Fruit fly (Drosophila melanogaster) whole organism, wandering third instar larva: ENCODE data around the gene CG2218.

ENCODE experiments used
- Abd-B ChIP-seq: fragments of >200 bp; optimal IDR thresholded peaks from 2 replicates; lab custom pipeline; 2017; ENCODE audit warnings: missing biosample characterization, missing genetic modification characterization
- CG32264 ChIP-seq: fragments of 200-800 bp; sonication (Bioruptor generic); optimal IDR thresholded peaks from 2 replicates; lab custom pipeline; 2016; ENCODE audit warnings: missing biosample characterization, missing genetic modification characterization
- CG9705 ChIP-seq: fragments of 200-800 bp; sonication (Bioruptor generic); optimal IDR thresholded peaks from 2 replicates; lab custom pipeline; 2018; ENCODE audit warnings: missing biosample characterization, mild to moderate bottlenecking, missing genetic modification characterization
- CrebA ChIP-seq: fragments of 200-800 bp; sonication (Bioruptor generic); optimal IDR thresholded peaks from 2 replicates; lab custom pipeline; 2016; ENCODE audit warnings: missing biosample characterization, mild to moderate bottlenecking, missing genetic modification characterization, borderline replicate concordance
- Dfd ChIP-seq: fragments of >200 bp; optimal IDR thresholded peaks from 2 replicates; lab custom pipeline; 2017; ENCODE audit warnings: missing biosample characterization, missing genetic modification characterization
- GATAd ChIP-seq: sonication (Bioruptor generic); optimal IDR thresholded peaks from 2 replicates; lab custom pipeline; 2016; ENCODE audit warnings: missing biosample characterization, missing genetic modification characterization
- HLH106 ChIP-seq: fragments of 200-800 bp; optimal IDR thresholded peaks from 3 replicates; lab custom pipeline; 2019; ENCODE audit warnings: missing biosample characterization, mild to moderate bottlenecking, missing genetic modification characterization, moderate library complexity
- Hr78 ChIP-seq: fragments of >200 bp; optimal IDR thresholded peaks from 2 replicates; lab custom pipeline; 2017; ENCODE audit warnings: missing biosample characterization, missing genetic modification characterization
- Hr83 ChIP-seq: fragments of 200-300 bp; sonication (Bioruptor generic); optimal IDR thresholded peaks from 2 replicates; lab custom pipeline; 2016; ENCODE audit warnings: missing biosample characterization, mild to moderate bottlenecking, missing genetic modification characterization, moderate library complexity; ENCODE audit not compliant: poor library complexity, severe bottlenecking
- Jra ChIP-seq: sonication (Bioruptor generic); optimal IDR thresholded peaks from 2 replicates; lab custom pipeline; 2016; ENCODE audit warnings: missing biosample characterization, missing genetic modification characterization
- Mio ChIP-seq: sonication (Bioruptor generic); optimal IDR thresholded peaks from 2 replicates; lab custom pipeline; 2016; ENCODE audit warnings: missing biosample characterization, missing genetic modification characterization
- N ChIP-seq: fragments of >200 bp; optimal IDR thresholded peaks from 2 replicates; lab custom pipeline; 2018; ENCODE audit warnings: missing biosample characterization, missing external identifiers, missing genetic modification characterization
- OdsH ChIP-seq: fragments of 200-800 bp; sonication (Bioruptor generic); optimal IDR thresholded peaks from 2 replicates; lab custom pipeline; 2016; ENCODE audit warnings: missing biosample characterization, mild to moderate bottlenecking, missing genetic modification characterization
- Rel ChIP-seq, 2 experiments: fragments of 200-800 bp; sonication (Bioruptor generic) in 1 of 2; optimal IDR thresholded peaks; 2 replicates in 1 of 2; 3 replicates in 1 of 2; lab custom pipeline; 2016 to 2019; ENCODE audit warnings: mild to moderate bottlenecking in 2 of 2, missing biosample characterization in 2 of 2, missing genetic modification characterization in 2 of 2, moderate library complexity in 1 of 2
- Sp1 ChIP-seq: fragments of 200-800 bp; sonication (Bioruptor generic); optimal IDR thresholded peaks from 3 replicates; lab custom pipeline; 2019; ENCODE audit warnings: missing biosample characterization, mild to moderate bottlenecking, missing genetic modification characterization, moderate library complexity
- Vsx2 ChIP-seq: fragments of 200-300, 225-300 bp; sonication (Bioruptor generic); optimal IDR thresholded peaks from 2 replicates; lab custom pipeline; 2018; ENCODE audit warnings: missing biosample characterization, missing genetic modification characterization; ENCODE audit not compliant: partially characterized antibody
- br ChIP-seq: fragments of 200-800 bp; sonication (Bioruptor generic); optimal IDR thresholded peaks from 2 replicates; lab custom pipeline; 2016; ENCODE audit warnings: missing biosample characterization, missing genetic modification characterization
- brk ChIP-seq: fragments of 200-800 bp; sonication (Bioruptor generic); optimal IDR thresholded peaks from 2 replicates; lab custom pipeline; 2016; ENCODE audit warnings: missing biosample characterization, mild to moderate bottlenecking, missing genetic modification characterization
- dsf ChIP-seq: sonication (Bioruptor generic); optimal IDR thresholded peaks from 2 replicates; lab custom pipeline; 2016; ENCODE audit warnings: missing biosample characterization, missing genetic modification characterization, borderline replicate concordance
- ey ChIP-seq: fragments of 200-800 bp; sonication (Bioruptor generic); optimal IDR thresholded peaks from 2 replicates; lab custom pipeline; 2016; ENCODE audit warnings: missing biosample characterization, missing genetic modification characterization
- h ChIP-seq: fragments of 200-800 bp; sonication (Bioruptor generic); optimal IDR thresholded peaks from 3 replicates; lab custom pipeline; 2016; ENCODE audit warnings: missing biosample characterization, mild to moderate bottlenecking, missing genetic modification characterization
- jim ChIP-seq: fragments of 175-275, 200-325 bp; sonication (Bioruptor generic); optimal IDR thresholded peaks from 2 replicates; lab custom pipeline; 2016; ENCODE audit warnings: missing biosample characterization, mild to moderate bottlenecking, missing genetic modification characterization
- lola ChIP-seq: fragments of >200 bp; optimal IDR thresholded peaks from 2 replicates; lab custom pipeline; 2017; ENCODE audit warnings: missing biosample characterization, missing genetic modification characterization
- pan ChIP-seq: fragments of >200 bp; optimal IDR thresholded peaks from 2 replicates; lab custom pipeline; 2017
- psq ChIP-seq: fragments of 200-800 bp; sonication (Bioruptor generic); optimal IDR thresholded peaks from 3 replicates; lab custom pipeline; 2017; ENCODE audit warnings: missing biosample characterization, mild to moderate bottlenecking, missing genetic modification characterization, moderate library complexity
- rgr ChIP-seq: fragments of 200-800 bp; sonication (Bioruptor generic); optimal IDR thresholded peaks from 3 replicates; lab custom pipeline; 2016; ENCODE audit warnings: missing biosample characterization, mild to moderate bottlenecking, missing genetic modification characterization
- sage ChIP-seq: fragments of 200-800 bp; sonication (Bioruptor generic); optimal IDR thresholded peaks from 2 replicates; lab custom pipeline; 2016; ENCODE audit warnings: missing biosample characterization, mild to moderate bottlenecking, missing genetic modification characterization
- sv ChIP-seq: fragments of 200-800 bp; sonication (Bioruptor generic); optimal IDR thresholded peaks from 3 replicates; lab custom pipeline; 2016; ENCODE audit warnings: missing biosample characterization, missing genetic modification characterization
- tai ChIP-seq: sonication (Bioruptor generic); optimal IDR thresholded peaks from 2 replicates; lab custom pipeline; 2016; ENCODE audit warnings: missing biosample characterization, missing genetic modification characterization
- usp ChIP-seq: fragments of >200 bp; optimal IDR thresholded peaks from 2 replicates; lab custom pipeline; 2017; ENCODE audit warnings: missing biosample characterization, missing genetic modification characterization
- woc ChIP-seq: sonication (Bioruptor generic); optimal IDR thresholded peaks from 2 replicates; lab custom pipeline; 2016; ENCODE audit warnings: missing biosample characterization, mild to moderate bottlenecking, missing genetic modification characterization

The CG2218 gene

DNA sequence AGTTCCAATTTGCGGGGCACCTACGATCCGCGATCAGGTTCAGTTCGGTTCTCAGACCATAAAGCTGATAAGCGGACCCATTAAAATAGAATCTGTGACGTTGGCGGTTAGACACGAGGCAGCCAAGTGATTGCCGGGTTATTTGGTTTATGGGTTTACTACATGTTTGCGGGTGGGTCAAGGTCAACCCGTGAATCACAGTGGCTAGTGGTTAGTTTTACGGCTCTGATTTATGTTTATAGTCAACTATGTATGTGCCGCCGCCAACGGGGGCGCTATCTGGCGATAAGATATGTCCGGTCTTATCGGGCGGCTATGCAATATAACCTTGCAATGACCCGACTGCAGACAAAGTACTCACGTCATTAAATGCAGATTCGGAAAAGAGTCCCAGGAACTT, 21.4 kb upstream of the CG2218 start:
- no peak for TF ChIP-seq lola (GFP tag; lab: Kevin White, UChicago)
- peak; percentile 22 for TF ChIP-seq CrebA (GFP tag; lab: Kevin White, UChicago)

dm6 chr3R:30444946-30445345, 16.9 kb upstream of the CG2218 start, which contains the start of gene Osi23:
TSS of gene Osi23 (minus strand) at chr3R:30445046.
- TF ChIP-seq Jra (GFP tag; lab: Kevin White, UChicago): no peak
- no peak for TF ChIP-seq lola (GFP tag; lab: Kevin White, UChicago)
- no peak for TF ChIP-seq tai (GFP tag; lab: Kevin White, UChicago)
- TF ChIP-seq Vsx2 (GFP tag; lab: Kevin White, UChicago): no peak
- TF ChIP-seq sage (GFP tag; lab: Kevin White, UChicago): no peak
- TF ChIP-seq br: no peak
- no peak for TF ChIP-seq h
- no peak for TF ChIP-seq pan (lab: Kevin White, UChicago)
- TF ChIP-seq Abd-B (GFP tag; lab: Kevin White, UChicago): no peak
- no peak for TF ChIP-seq jim (GFP tag; lab: Kevin White, UChicago)
- TF ChIP-seq woc (GFP tag; lab: Kevin White, UChicago): no peak
- no peak for TF ChIP-seq dsf (GFP tag; lab: Kevin White, UChicago)
- TF ChIP-seq CG32264 (GFP tag; lab: Kevin White, UChicago): no peak
- TF ChIP-seq Sp1 (GFP tag; lab: Kevin White, UChicago): no peak
- no peak for TF ChIP-seq Mio (GFP tag; lab: Kevin White, UChicago)
- no peak for TF ChIP-seq OdsH (GFP tag; lab: Kevin White, UChicago)
- TF ChIP-seq N: no peak

- no peak for TF ChIP-seq Jra (GFP tag; lab: Kevin White, UChicago)
- no peak for TF ChIP-seq usp (GFP tag; lab: Kevin White, UChicago)
- TF ChIP-seq dsf (GFP tag; lab: Kevin White, UChicago): no peak
- no peak for TF ChIP-seq Vsx2 (GFP tag; lab: Kevin White, UChicago)
- TF ChIP-seq, all 38 proteins: peak for 0
These were observed 15.6 kb upstream of the CG2218 start, which contains the start of gene CG15537 for dm6 chr3R:30443549-30444133. TSS of gene CG15537 (minus strand) at chr3R:30443599.

DNA sequence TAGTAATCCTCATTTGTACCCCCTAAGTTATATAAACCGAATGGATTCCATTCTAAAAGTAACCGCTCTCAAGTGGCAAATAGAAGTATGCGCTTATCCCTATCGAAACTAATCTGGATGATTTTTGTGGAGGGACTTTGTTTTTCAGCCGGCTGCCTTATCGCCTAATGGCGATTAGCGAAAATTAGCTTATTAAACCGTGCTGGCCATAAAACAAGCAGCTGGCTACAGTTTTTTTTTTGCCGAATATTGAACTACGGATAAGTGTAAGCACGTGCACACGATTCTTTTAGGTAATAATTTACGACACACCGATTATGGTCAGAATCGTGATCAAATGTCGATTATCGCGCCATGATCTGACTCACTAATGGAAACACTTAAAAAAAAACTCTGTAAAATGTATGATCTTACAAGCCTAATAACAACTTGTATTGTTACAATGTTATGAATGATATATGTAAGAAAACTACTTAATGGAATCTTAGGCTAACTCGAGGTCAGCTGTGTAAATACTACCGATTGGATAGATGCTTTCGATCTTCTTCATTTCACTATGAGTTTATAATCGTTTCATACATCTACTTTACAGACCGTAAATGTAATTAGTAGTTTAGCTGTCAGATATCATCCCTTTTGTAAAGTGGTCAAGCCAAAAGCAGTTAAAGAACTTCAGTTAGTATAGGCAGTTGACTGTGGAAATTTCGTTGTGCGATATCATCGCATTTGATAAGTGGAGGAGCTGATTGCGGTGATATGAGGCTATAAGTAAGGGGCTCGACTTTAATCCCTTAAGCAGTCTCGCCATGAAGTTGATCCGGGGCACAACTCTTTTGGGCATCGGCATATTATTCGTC, 3.4 kb upstream of the CG2218 start, which contains the start of gene CG15534:
TSS of gene CG15534 (plus strand) at position 807 of the 857 bp plus-strand sequence.
- TF ChIP-seq Mio (GFP tag; lab: Kevin White, UChicago) (no peak), Rel (GFP tag; optimal IDR thresholded peaks at IDR 0.05; lab: Kevin White, UChicago) (no peak), Rel (tag; optimal IDR thresholded peaks at IDR 0.05; lab: Kevin White, UChicago) (peak; percentile 30), Vsx2 (GFP tag; lab: Kevin White, UChicago) (peak; percentile 88)

DNA sequence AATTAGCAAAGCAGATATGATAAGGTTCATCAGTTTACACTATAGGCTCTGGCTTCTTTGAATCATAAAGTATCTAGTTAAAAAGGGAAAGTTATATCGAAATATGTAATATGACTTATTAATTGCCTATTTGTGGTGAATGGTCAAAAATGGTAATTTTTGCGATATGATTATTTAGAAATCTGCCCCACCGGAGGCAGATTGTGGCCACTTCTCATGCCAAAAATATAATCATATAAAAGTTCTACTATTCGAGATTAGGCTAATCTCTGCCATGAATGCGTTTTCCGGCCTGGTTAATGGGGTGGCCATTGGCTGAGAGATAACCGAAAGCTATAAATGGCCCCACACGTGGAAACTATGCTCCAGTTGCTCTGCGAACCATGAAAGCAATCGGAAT, 383 bp upstream of the CG2218 start, which contains the start of gene CG15533:
TSS of gene CG15533 (plus strand) at position 362 of the 400 bp plus-strand sequence.
- TF ChIP-seq br (no peak), N (no peak), HLH106 (no peak), brk (GFP tag; lab: Kevin White, UChicago) (no peak), CrebA (GFP tag; lab: Kevin White, UChicago) (no peak), rgr (GFP tag; lab: Kevin White, UChicago) (no peak), h (no peak), pan (lab: Kevin White, UChicago) (no peak), sage (GFP tag; lab: Kevin White, UChicago) (no peak), Jra (GFP tag; lab: Kevin White, UChicago) (no peak), psq (GFP tag; lab: Kevin White, UChicago) (no peak)

DNA sequence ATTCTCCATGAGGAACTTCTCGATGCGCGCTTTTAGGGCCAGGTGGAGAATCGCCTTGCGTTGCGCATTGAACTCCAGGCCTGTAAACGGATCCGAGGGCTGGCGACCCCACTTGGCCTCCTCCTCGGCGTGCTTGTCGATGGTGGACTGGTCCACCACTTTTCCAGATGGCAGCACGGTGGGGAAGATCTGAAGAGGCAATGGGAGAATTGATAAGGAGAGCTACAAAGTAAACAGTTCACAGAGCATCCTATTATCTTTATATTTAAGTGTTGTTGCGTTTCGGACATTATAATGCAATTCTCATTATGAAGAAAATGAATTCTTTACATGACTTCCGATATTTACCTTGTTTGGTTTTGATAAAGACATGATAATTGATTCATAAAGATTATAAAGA, 1.4 kb downstream of the CG2218 start:
- TF ChIP-seq tai (GFP tag; lab: Kevin White, UChicago) (no peak), Hr83 (GFP tag; lab: Kevin White, UChicago) (no peak), h (no peak), sage (GFP tag; lab: Kevin White, UChicago) (no peak), sv (GFP tag; lab: Kevin White, UChicago) (no peak), CG9705 (GFP tag; lab: Kevin White, UChicago) (no peak), GATAd (GFP tag; lab: Kevin White, UChicago) (no peak), Jra (GFP tag; lab: Kevin White, UChicago) (no peak), dsf (GFP tag; lab: Kevin White, UChicago) (no peak), ey (GFP tag; lab: Kevin White, UChicago) (no peak), HLH106 (no peak), Mio (GFP tag; lab: Kevin White, UChicago) (no peak), jim (GFP tag; lab: Kevin White, UChicago) (no peak), Hr78 (GFP tag; lab: Kevin White, UChicago) (no peak), Dfd (GFP tag; lab: Kevin White, UChicago) (no peak), CrebA (GFP tag; lab: Kevin White, UChicago) (no peak), rgr (GFP tag; lab: Kevin White, UChicago) (no peak)
